Worm (Caenorhabditis elegans): ENCODE measurements around the gene F45C12.17.

ce11 chrII:1750413-1750812, 24.5 kb downstream of the F45C12.17 start, which contains the start of the genes F36H5.13 and F36H5.8:
- no peak for TF ChIP-seq him-1 (tag; optimal IDR thresholded peaks at IDR 0.05)
- no peak for TF ChIP-seq W03F9.2 (tag; optimal IDR thresholded peaks at IDR 0.05)
- no peak for TF ChIP-seq dao-5 (tag; optimal IDR thresholded peaks at IDR 0.05)
